Fruit fly (Drosophila melanogaster): ENCODE data around the gene GstO1.

GstO1 gene

dm6 chr3L:8543866-8544265, 19.2 kb upstream of the GstO1 start:
- peak; percentile 3 for TF ChIP-seq OdsH (GFP tag; optimal IDR thresholded peaks at IDR 0.05)
- no peak for TF ChIP-seq CG10631 (GFP tag; optimal IDR thresholded peaks at IDR 0.05)
- TF ChIP-seq svp (GFP tag): peak; percentile 42
- no peak for TF ChIP-seq fd59A (GFP tag; optimal IDR thresholded peaks at IDR 0.05)
- TF ChIP-seq Eip93F (GFP tag; optimal IDR thresholded peaks at IDR 0.05): no peak
- peak; percentile 3 for TF ChIP-seq achi (GFP tag; optimal IDR thresholded peaks at IDR 0.05)
- no peak for TF ChIP-seq CG10669 (GFP tag; optimal IDR thresholded peaks at IDR 0.05)
- TF ChIP-seq Met (GFP tag; optimal IDR thresholded peaks at IDR 0.05): no peak
- TF ChIP-seq lz (GFP tag; optimal IDR thresholded peaks at IDR 0.05): peak; percentile 6
- TF ChIP-seq ss (GFP tag; optimal IDR thresholded peaks at IDR 0.05): no peak
- TF ChIP-seq topi (GFP tag; optimal IDR thresholded peaks at IDR 0.05): peak; percentile 28
- peak; percentile 30 for TF ChIP-seq esn (GFP tag; optimal IDR thresholded peaks at IDR 0.05)
- peak; percentile 78 for TF ChIP-seq Eip78C (GFP tag)
- TF ChIP-seq CG31627 (GFP tag; optimal IDR thresholded peaks at IDR 0.05): peak; percentile 10
- TF ChIP-seq CG6792 (GFP tag; optimal IDR thresholded peaks at IDR 0.05): peak; percentile 5

dm6 chr3L:8542213-8542612, 17.5 kb upstream of the GstO1 start:
- TF ChIP-seq Eip78C (GFP tag) (peak; percentile 15), CG6163 (GFP tag; IDR thresholded peaks at IDR 0.05) (no peak)

DNA sequence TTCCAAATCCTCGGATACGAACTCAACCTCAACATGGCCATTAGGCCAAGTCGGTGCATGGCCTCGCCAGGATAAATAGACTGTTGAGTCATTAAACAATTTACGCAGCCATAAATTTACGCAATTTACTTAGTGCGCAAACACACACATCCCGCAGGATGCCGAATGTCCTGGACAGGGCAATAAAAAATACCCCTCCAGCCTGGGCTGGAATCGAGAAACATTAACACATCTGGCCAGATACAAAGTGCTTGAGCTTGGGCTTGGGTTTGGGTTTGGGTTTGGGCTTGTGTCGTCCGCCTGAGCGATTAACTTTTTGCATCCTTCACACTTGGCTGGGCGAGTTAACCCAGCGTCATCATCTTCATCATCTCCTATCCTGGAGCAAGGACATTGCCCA, 17.0 kb upstream of the GstO1 start:
- TF ChIP-seq CG10631 (GFP tag; optimal IDR thresholded peaks at IDR 0.05) (no peak), Smox (GFP tag; optimal IDR thresholded peaks at IDR 0.05) (no peak), Ets96B (tag; optimal IDR thresholded peaks at IDR 0.05) (no peak), acj6 (GFP tag; optimal IDR thresholded peaks at IDR 0.05) (no peak), cyc (GFP tag; optimal IDR thresholded peaks at IDR 0.05) (no peak), topi (GFP tag; optimal IDR thresholded peaks at IDR 0.05) (no peak), Sox14 (GFP tag; optimal IDR thresholded peaks at IDR 0.05) (no peak), ss (GFP tag; optimal IDR thresholded peaks at IDR 0.05) (no peak), Blimp-1 (GFP tag; optimal IDR thresholded peaks at IDR 0.05) (no peak), fkh (GFP tag; optimal IDR thresholded peaks at IDR 0.05) (no peak), CG3919 (GFP tag; optimal IDR thresholded peaks at IDR 0.05) (no peak), Ets21C (GFP tag; optimal IDR thresholded peaks at IDR 0.05) (no peak), pdm3 (GFP tag; optimal IDR thresholded peaks at IDR 0.05) (no peak), achi (GFP tag; optimal IDR thresholded peaks at IDR 0.05) (no peak), Eip75B (GFP tag; optimal IDR thresholded peaks at IDR 0.05) (no peak), CG9139 (GFP tag; optimal IDR thresholded peaks at IDR 0.05) (no peak), CG11902 (GFP tag; optimal IDR thresholded peaks at IDR 0.05) (no peak), CG10669 (GFP tag; optimal IDR thresholded peaks at IDR 0.05) (no peak), esn (GFP tag; optimal IDR thresholded peaks at IDR 0.05) (no peak), Eip93F (GFP tag; optimal IDR thresholded peaks at IDR 0.05) (no peak)

DNA sequence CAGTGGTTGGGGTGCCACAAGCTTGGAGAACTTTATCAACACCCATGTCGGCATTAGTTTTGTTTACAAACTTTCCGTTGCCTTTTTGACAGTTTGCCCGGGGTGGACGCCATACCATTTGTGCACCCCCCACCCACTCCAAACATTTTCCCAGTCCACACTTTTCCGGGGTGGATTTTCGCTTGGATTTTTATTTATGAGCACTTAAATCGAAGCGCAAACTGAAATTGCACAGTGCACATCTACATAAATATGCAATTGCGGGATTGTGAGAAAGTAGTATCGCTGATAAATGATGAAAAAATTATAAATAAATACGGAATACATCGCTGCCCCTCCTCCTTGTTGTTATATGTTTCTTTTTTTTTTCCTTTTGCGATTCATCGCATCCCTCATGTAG, 15.8 kb upstream of the GstO1 start:
- TF ChIP-seq Eip78C (GFP tag) (no peak), Sox102F (GFP tag; optimal IDR thresholded peaks at IDR 0.05) (no peak), Eip75B (GFP tag; optimal IDR thresholded peaks at IDR 0.05) (no peak), CG16779 (tag; optimal IDR thresholded peaks at IDR 0.05) (no peak), Sox14 (GFP tag; optimal IDR thresholded peaks at IDR 0.05) (no peak), CG6854 (GFP tag; optimal IDR thresholded peaks at IDR 0.05) (no peak), CG32006 (GFP tag; optimal IDR thresholded peaks at IDR 0.05) (no peak), lz (GFP tag; optimal IDR thresholded peaks at IDR 0.05) (no peak), esn (GFP tag; optimal IDR thresholded peaks at IDR 0.05) (no peak), CG9139 (GFP tag; optimal IDR thresholded peaks at IDR 0.05) (no peak), CG34406 (GFP tag; optimal IDR thresholded peaks at IDR 0.05) (no peak), net (GFP tag; optimal IDR thresholded peaks at IDR 0.05) (no peak), CG8319 (GFP tag; optimal IDR thresholded peaks at IDR 0.05) (no peak), cyc (GFP tag; optimal IDR thresholded peaks at IDR 0.05) (no peak), Eip93F (GFP tag; optimal IDR thresholded peaks at IDR 0.05) (no peak), CG1621 (tag; optimal IDR thresholded peaks at IDR 0.05) (no peak), CG3919 (GFP tag; optimal IDR thresholded peaks at IDR 0.05) (no peak), Hr4 (GFP tag; optimal IDR thresholded peaks at IDR 0.05) (no peak), Gug (GFP tag; IDR thresholded peaks at IDR 0.05) (no peak)

All from whole organism, prepupa.